Worm (Caenorhabditis elegans): ENCODE data around the gene T22B2.5.

The T22B2.5 gene

DNA sequence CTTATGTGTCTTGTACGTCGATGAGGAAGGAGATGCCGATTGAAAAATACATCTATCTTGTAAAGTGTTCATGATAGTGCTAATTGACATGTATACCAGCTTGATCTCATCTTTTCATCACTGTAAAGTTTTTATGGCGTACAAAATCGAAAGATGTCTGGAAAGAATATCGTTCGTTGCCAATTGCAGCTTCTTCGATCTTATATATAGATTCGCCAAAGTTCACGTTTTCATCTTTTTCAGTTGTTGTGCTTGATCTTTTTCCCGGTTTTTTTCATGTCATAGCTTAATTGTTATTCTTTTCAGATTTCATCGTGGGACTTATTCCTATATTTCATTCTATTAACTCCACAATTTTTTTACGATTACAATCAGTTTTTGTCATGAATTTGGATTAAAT is 20.2 kb upstream of the T22B2.5 start, which contains the start of gene adt-3:
Gene adt-3, plus strand, starts transcription at position 301 of the 400 bp plus-strand sequence.
- TF ChIP-seq mxl-1 (tag; optimal IDR thresholded peaks at IDR 0.05) (no peak), ceh-79 (tag; optimal IDR thresholded peaks at IDR 0.05) (no peak), ceh-58 (GFP tag; IDR thresholded peaks at IDR 0.05) (no peak), lin-35 (GFP tag; optimal IDR thresholded peaks at IDR 0.05) (no peak), lsy-27 (tag; optimal IDR thresholded peaks at IDR 0.05; ENCODE audit: borderline replicate concordance, insufficient read depth) (no peak), sdz-38 (tag; optimal IDR thresholded peaks at IDR 0.05) (no peak), B0261.1 (tag; optimal IDR thresholded peaks at IDR 0.05) (no peak), ztf-22 (GFP tag; optimal IDR thresholded peaks at IDR 0.05) (no peak), rec-8 (tag; optimal IDR thresholded peaks at IDR 0.05) (no peak), lin-54 (GFP tag; optimal IDR thresholded peaks at IDR 0.05) (no peak), F52B5.7 (tag; optimal IDR thresholded peaks at IDR 0.05) (no peak)

DNA sequence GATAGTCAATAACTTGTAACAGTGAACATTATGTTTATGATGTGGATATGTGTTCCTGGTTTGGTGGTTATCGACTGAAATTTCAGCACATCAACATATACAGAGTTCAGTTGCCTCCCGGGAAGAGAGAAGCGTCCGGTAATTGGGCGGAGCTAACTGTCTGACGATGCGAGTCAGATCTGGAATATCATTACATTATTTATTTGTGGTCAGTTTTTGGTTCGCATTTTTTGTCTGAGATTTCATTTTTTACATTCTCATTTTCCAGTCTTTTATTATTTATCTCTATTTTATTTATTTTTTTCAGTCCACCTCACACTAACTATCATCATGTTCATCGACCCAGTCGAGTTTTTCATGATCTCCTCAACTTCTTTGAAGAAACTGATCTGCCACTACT is 14.6 kb upstream of the T22B2.5 start, which contains the start of gene T22B2.1:
Gene T22B2.1, plus strand, starts transcription at position 301 of the 400 bp plus-strand sequence.
- TF ChIP-seq Y67H2A.10 (GFP tag; conservative IDR thresholded peaks at IDR 0.05) (no peak), nfya-2 (GFP tag; IDR thresholded peaks at IDR 0.05) (no peak), ceh-27 (GFP tag; optimal IDR thresholded peaks at IDR 0.05) (no peak), aptf-3 (GFP tag; IDR thresholded peaks at IDR 0.05) (no peak), rcor-1 (GFP tag; IDR thresholded peaks at IDR 0.05) (no peak), F57A8.1 (GFP tag; optimal IDR thresholded peaks at IDR 0.05) (no peak), sdz-38 (tag; optimal IDR thresholded peaks at IDR 0.05) (no peak), unc-62 (GFP tag; optimal IDR thresholded peaks at IDR 0.05) (no peak), nhr-27 (tag; optimal IDR thresholded peaks at IDR 0.05) (no peak), F57C9.4 (tag; optimal IDR thresholded peaks at IDR 0.05) (no peak), snpc-4 (GFP tag; optimal IDR thresholded peaks at IDR 0.05) (no peak), snpc-4 (tag; optimal IDR thresholded peaks at IDR 0.05) (no peak), K12H6.12 (tag; optimal IDR thresholded peaks at IDR 0.05) (no peak), mel-28 (tag; optimal IDR thresholded peaks at IDR 0.05; ENCODE audit: borderline replicate concordance) (no peak), ceh-40 (GFP tag; IDR thresholded peaks at IDR 0.05) (no peak), nhr-120 (GFP tag; IDR thresholded peaks at IDR 0.05) (no peak), ztf-22 (GFP tag; optimal IDR thresholded peaks at IDR 0.05) (no peak), rpc-1 (optimal IDR thresholded peaks at IDR 0.05) (no peak), rpc-1 (tag; optimal IDR thresholded peaks at IDR 0.05) (no peak), Y95B8A.8 (GFP tag; IDR thresholded peaks at IDR 0.05) (no peak), dox-1 (GFP tag; IDR thresholded peaks at IDR 0.05) (no peak)

DNA sequence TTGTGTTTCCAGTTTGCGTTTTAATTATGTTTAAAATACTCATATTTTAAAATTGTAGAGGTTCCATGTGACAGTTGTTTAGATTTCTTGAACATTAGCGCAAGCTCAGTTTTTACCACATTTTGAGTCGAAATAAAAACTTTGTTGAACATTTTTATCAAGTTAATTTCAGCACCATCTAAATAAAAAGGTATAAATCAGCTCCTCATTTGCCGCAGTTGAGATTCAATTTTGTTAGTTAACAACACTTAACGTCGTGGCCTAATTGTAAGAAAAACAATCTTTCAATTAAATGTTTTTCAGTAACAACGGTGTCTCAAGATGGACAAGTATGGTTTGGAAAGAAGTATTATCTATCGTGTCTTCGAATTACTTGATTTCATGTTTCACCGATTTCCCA is 9.6 kb upstream of the T22B2.5 start:
- no peak for TF ChIP-seq hmg-1.2 (GFP tag; IDR thresholded peaks at IDR 0.05)
- TF ChIP-seq madf-6 (GFP tag; IDR thresholded peaks at IDR 0.05) = no peak
- TF ChIP-seq Y56A3A.18 (GFP tag; IDR thresholded peaks at IDR 0.05) = no peak
- TF ChIP-seq sea-2 (GFP tag; IDR thresholded peaks at IDR 0.05) = no peak
- TF ChIP-seq mes-4 (tag; optimal IDR thresholded peaks at IDR 0.05) = no peak
- TF ChIP-seq rpc-1 (optimal IDR thresholded peaks at IDR 0.05) = no peak
- no peak for TF ChIP-seq rpc-1 (tag; optimal IDR thresholded peaks at IDR 0.05)
- no peak for TF ChIP-seq Y79H2A.3 (GFP tag; conservative IDR thresholded peaks at IDR 0.05)
- TF ChIP-seq dpl-1 (GFP tag; optimal IDR thresholded peaks at IDR 0.05) = no peak
- no peak for TF ChIP-seq sptf-2 (GFP tag; optimal IDR thresholded peaks at IDR 0.05)
- no peak for TF ChIP-seq F33H1.4 (GFP tag; IDR thresholded peaks at IDR 0.05)
- no peak for TF ChIP-seq nhr-80 (tag; optimal IDR thresholded peaks at IDR 0.05)
- no peak for TF ChIP-seq F55B11.4 (tag; optimal IDR thresholded peaks at IDR 0.05; ENCODE audit: borderline replicate concordance, insufficient read depth)
- no peak for TF ChIP-seq tlf-1 (GFP tag; optimal IDR thresholded peaks at IDR 0.05)
- no peak for TF ChIP-seq ceh-58 (GFP tag; IDR thresholded peaks at IDR 0.05)
- no peak for TF ChIP-seq Y95B8A.8 (GFP tag; IDR thresholded peaks at IDR 0.05)

Measured in whole organism, young adult.